Fruit fly (Drosophila melanogaster) whole organism, embryonic: ENCODE data around the gene CG9184.

ENCODE experiments used
- Bgb ChIP-seq: fragments of 200-800 bp; sonication (Bioruptor generic); IDR thresholded peaks from 2 replicates; pipeline ENCODE4 v1.3.6; 2022; ENCODE audit warnings: missing biosample characterization, missing genetic modification characterization; ENCODE audit not compliant: partially characterized antibody
- BtbVII ChIP-seq: fragments of 200-800 bp; sonication (Bioruptor generic); optimal IDR thresholded peaks from 3 replicates; lab custom pipeline; 2017; ENCODE audit warnings: missing biosample characterization, mild to moderate bottlenecking, missing genetic modification characterization
- CG10274 ChIP-seq: fragments of 200-800 bp; sonication (Bioruptor generic); optimal IDR thresholded peaks from 3 replicates; lab custom pipeline; 2017; ENCODE audit warnings: missing biosample characterization, mild to moderate bottlenecking, missing genetic modification characterization
- CG14050 ChIP-seq: fragments of 200-800 bp; sonication (Bioruptor generic); IDR thresholded peaks from 3 replicates; pipeline ENCODE4 v1.3.6; 2022; ENCODE audit warnings: missing biosample characterization, missing genetic modification characterization
- CG17385 ChIP-seq: fragments of 200-800 bp; sonication (Bioruptor generic); optimal IDR thresholded peaks from 3 replicates; lab custom pipeline; 2018; ENCODE audit warnings: missing biosample characterization, mild to moderate bottlenecking, missing genetic modification characterization
- CG2712 ChIP-seq: fragments of 200-800 bp; optimal IDR thresholded peaks from 3 replicates; lab custom pipeline; 2019; ENCODE audit warnings: missing biosample characterization, mild to moderate bottlenecking, missing genetic modification characterization, moderate library complexity
- CG2875 ChIP-seq: fragments of 200-800 bp; sonication (Bioruptor generic); optimal IDR thresholded peaks from 2 replicates; lab custom pipeline; 2017; ENCODE audit warnings: missing biosample characterization, mild to moderate bottlenecking, missing genetic modification characterization, missing genetic modification reagents
- CG32772 ChIP-seq: fragments of 200-800 bp; sonication (Bioruptor generic); IDR thresholded peaks from 2 replicates; pipeline ENCODE4 v1.3.6; 2022; ENCODE audit warnings: missing biosample characterization, missing genetic modification characterization
- CG4282 ChIP-seq: fragments of 200-800 bp; sonication (Bioruptor generic); optimal IDR thresholded peaks from 2 replicates; lab custom pipeline; 2016; ENCODE audit warnings: missing biosample characterization, missing genetic modification characterization
- CG4707 ChIP-seq: fragments of 200-800 bp; sonication (Bioruptor generic); optimal IDR thresholded peaks from 2 replicates; lab custom pipeline; 2018; ENCODE audit warnings: missing biosample characterization, mild to moderate bottlenecking, missing genetic modification characterization, moderate library complexity
- CG6272 ChIP-seq: fragments of 200-800 bp; sonication (Bioruptor generic); IDR thresholded peaks from 2 replicates; pipeline ENCODE4 v1.3.6; 2022; ENCODE audit warnings: missing biosample characterization, missing genetic modification characterization
- CG9609 ChIP-seq: fragments of 200-800 bp; sonication (Bioruptor generic); optimal IDR thresholded peaks from 3 replicates; lab custom pipeline; 2016; ENCODE audit warnings: missing biosample characterization, missing genetic modification characterization
- Dip2 ChIP-seq: fragments of 200-800 bp; sonication (Bioruptor generic); IDR thresholded peaks from 2 replicates; pipeline ENCODE4 v1.3.6; 2022; ENCODE audit warnings: missing biosample characterization, missing genetic modification characterization
- Ets65A ChIP-seq: fragments of 200-800 bp; sonication (Bioruptor generic); peaks from one replicate; lab custom pipeline; 2016; ENCODE audit warnings: missing biosample characterization, missing genetic modification characterization
- Fer1 ChIP-seq: fragments of 200-800 bp; sonication (Bioruptor generic); optimal IDR thresholded peaks from 2 replicates; lab custom pipeline; 2017; ENCODE audit warnings: missing biosample characterization, mild to moderate bottlenecking, missing genetic modification characterization
- Fer2 ChIP-seq: fragments of 200-800 bp; sonication (Bioruptor generic); optimal IDR thresholded peaks from 2 replicates; lab custom pipeline; 2018; ENCODE audit warnings: missing biosample characterization, mild to moderate bottlenecking, missing genetic modification characterization, moderate library complexity
- GATAe ChIP-seq: fragments of 200-800 bp; sonication (Bioruptor generic); conservative IDR thresholded peaks from 2 replicates; pipeline ENCODE4 v1.3.6; 2022; ENCODE audit warnings: missing biosample characterization, missing genetic modification characterization
- HHEX ChIP-seq: fragments of 200-800 bp; sonication (Bioruptor generic); optimal IDR thresholded peaks from 3 replicates; lab custom pipeline; 2017; ENCODE audit warnings: missing biosample characterization, mild to moderate bottlenecking, missing genetic modification characterization, missing genetic modification reagents
- HLH54F ChIP-seq: fragments of 200-800 bp; sonication (Bioruptor generic); optimal IDR thresholded peaks from 3 replicates; lab custom pipeline; 2016; ENCODE audit warnings: missing biosample characterization, missing genetic modification characterization
- Hand ChIP-seq: fragments of 200-800 bp; sonication (Bioruptor generic); optimal IDR thresholded peaks from 2 replicates; lab custom pipeline; 2017; ENCODE audit warnings: mild to moderate bottlenecking, missing biosample characterization, missing genetic modification reagents, missing genetic modification characterization
- Myb ChIP-seq: fragments of 200-800 bp; sonication (Bioruptor generic); optimal IDR thresholded peaks from 2 replicates; lab custom pipeline; 2016; ENCODE audit warnings: missing biosample characterization, missing genetic modification characterization
- Neu2 ChIP-seq: fragments of 200-800 bp; sonication (Bioruptor generic); optimal IDR thresholded peaks from 3 replicates; lab custom pipeline; 2016; ENCODE audit warnings: missing biosample characterization, missing genetic modification characterization, borderline replicate concordance
- PHDP ChIP-seq: fragments of 200-800 bp; sonication (Bioruptor generic); optimal IDR thresholded peaks from 3 replicates; lab custom pipeline; 2018; ENCODE audit warnings: missing biosample characterization, mild to moderate bottlenecking, missing genetic modification characterization, moderate library complexity
- Rfx ChIP-seq: fragments of 200-800 bp; sonication (Bioruptor generic); IDR thresholded peaks from 2 replicates; pipeline ENCODE4 v1.3.6; 2022; ENCODE audit warnings: missing biosample characterization, missing genetic modification characterization
- Rx ChIP-seq: fragments of 200-800 bp; sonication (Bioruptor generic); IDR thresholded peaks from 2 replicates; pipeline ENCODE4 v1.3.6; 2022; ENCODE audit warnings: missing biosample characterization, missing genetic modification characterization
- Tbp ChIP-seq: fragments of >200 bp; optimal IDR thresholded peaks from 2 replicates; lab custom pipeline; 2018; ENCODE audit warnings: missing biosample characterization, missing genetic modification characterization
- btn ChIP-seq: fragments of 200-800 bp; sonication (Bioruptor generic); optimal IDR thresholded peaks from 2 replicates; lab custom pipeline; 2016; ENCODE audit warnings: missing biosample characterization, missing genetic modification characterization
- corto ChIP-seq: fragments of 200-800 bp; sonication (Bioruptor generic); optimal IDR thresholded peaks from 2 replicates; lab custom pipeline; 2016; ENCODE audit warnings: missing biosample characterization, mild to moderate bottlenecking, missing genetic modification characterization, moderate library complexity
- croc ChIP-seq: fragments of 200-800 bp; sonication (Bioruptor generic); conservative IDR thresholded peaks from 3 replicates; pipeline ENCODE4 v1.3.6; 2022; ENCODE audit warnings: missing biosample characterization, missing genetic modification characterization
- danr ChIP-seq: fragments of 200-800 bp; sonication (Bioruptor generic); IDR thresholded peaks from 2 replicates; pipeline ENCODE4 v1.3.6; 2022; ENCODE audit warnings: missing biosample characterization, missing genetic modification characterization
- dysf ChIP-seq: fragments of 200-800 bp; sonication (Bioruptor generic); IDR thresholded peaks from 3 replicates; pipeline ENCODE4 v1.3.6; 2022; ENCODE audit warnings: missing biosample characterization, missing genetic modification characterization
- ems ChIP-seq: fragments of 200-800 bp; sonication (Bioruptor generic); optimal IDR thresholded peaks from 3 replicates; lab custom pipeline; 2016; ENCODE audit warnings: missing biosample characterization, missing genetic modification characterization
- fu2 ChIP-seq: fragments of 200-800 bp; sonication (Bioruptor generic); optimal IDR thresholded peaks from 2 replicates; lab custom pipeline; 2016; ENCODE audit warnings: missing biosample characterization, missing genetic modification characterization
- grau ChIP-seq: fragments of 200-800 bp; optimal IDR thresholded peaks from 3 replicates; lab custom pipeline; 2019; ENCODE audit warnings: missing biosample characterization, mild to moderate bottlenecking, missing genetic modification characterization, moderate library complexity
- grn ChIP-seq: fragments of 200-800 bp; sonication (Bioruptor generic); optimal IDR thresholded peaks from 3 replicates; lab custom pipeline; 2017; ENCODE audit warnings: missing biosample characterization, missing genetic modification characterization
- gro ChIP-seq: fragments of 200-800 bp; sonication (Bioruptor generic); optimal IDR thresholded peaks from 2 replicates; lab custom pipeline; 2016; ENCODE audit warnings: missing biosample characterization, missing genetic modification characterization
- hbn ChIP-seq: fragments of 200-800 bp; sonication (Bioruptor generic); IDR thresholded peaks from 2 replicates; pipeline ENCODE4 v1.3.6; 2022; ENCODE audit warnings: missing biosample characterization, missing genetic modification characterization; ENCODE audit not compliant: partially characterized antibody
- lbe ChIP-seq: fragments of 200-800 bp; sonication (Bioruptor generic); optimal IDR thresholded peaks from 2 replicates; lab custom pipeline; 2016; ENCODE audit warnings: missing biosample characterization, mild to moderate bottlenecking, missing genetic modification characterization
- mirr ChIP-seq: fragments of 200-800 bp; sonication (Bioruptor generic); optimal IDR thresholded peaks from 3 replicates; lab custom pipeline; 2018; ENCODE audit warnings: missing biosample characterization, mild to moderate bottlenecking, missing genetic modification characterization
- prd ChIP-seq, 3 experiments: fragments of >200 bp in 2 of 3; fragments of 200-800 bp in 1 of 3; sonication (Bioruptor generic) in 1 of 3; optimal IDR thresholded peaks in 2 of 3; IDR thresholded peaks in 1 of 3; 2 replicates in 2 of 3; 3 replicates in 1 of 3; pipeline versions ENCODE4 v1.3.6 to Lab custom; 2017 to 2022; ENCODE audit warnings: missing biosample characterization in 1 of 3, missing genetic modification characterization in 1 of 3
- pzg ChIP-seq: fragments of 200-800 bp; sonication (Bioruptor generic); optimal IDR thresholded peaks from 3 replicates; lab custom pipeline; 2018; ENCODE audit warnings: missing biosample characterization, mild to moderate bottlenecking, missing genetic modification characterization, moderate library complexity
- ro ChIP-seq: fragments of 200-800 bp; sonication (Bioruptor generic); IDR thresholded peaks from 2 replicates; pipeline ENCODE4 v1.3.6; 2022; ENCODE audit warnings: missing biosample characterization, missing genetic modification characterization
- sna ChIP-seq: fragments of 200-800 bp; sonication (Bioruptor generic); IDR thresholded peaks from 2 replicates; pipeline ENCODE4 v1.3.6; 2022; ENCODE audit warnings: missing biosample characterization, missing genetic modification characterization; ENCODE audit not compliant: partially characterized antibody
- stc ChIP-seq: fragments of 200-800 bp; sonication (Bioruptor generic); IDR thresholded peaks from 2 replicates; pipeline ENCODE4 v1.3.6; 2022; ENCODE audit warnings: missing biosample characterization, missing genetic modification characterization
- tll ChIP-seq, 2 experiments: fragments of 200-800 bp in 1 of 2; fragments of >200 bp in 1 of 2; sonication (Bioruptor generic) in 1 of 2; optimal IDR thresholded peaks; 2 replicates each; lab custom pipeline; 2017 to 2019; ENCODE audit warnings: missing biosample characterization in 2 of 2, missing genetic modification characterization in 2 of 2, mild to moderate bottlenecking in 1 of 2, moderate library complexity in 1 of 2
- wdn ChIP-seq: fragments of 200-800 bp; sonication (Bioruptor generic); IDR thresholded peaks from 2 replicates; pipeline ENCODE4 v1.3.6; 2022; ENCODE audit warnings: missing biosample characterization, missing genetic modification characterization
- zfh1 ChIP-seq: fragments of 200-800 bp; sonication (Bioruptor generic); IDR thresholded peaks from 3 replicates; pipeline ENCODE4 v1.3.6; 2022; ENCODE audit warnings: missing biosample characterization, missing genetic modification characterization

CG9184 gene

DNA sequence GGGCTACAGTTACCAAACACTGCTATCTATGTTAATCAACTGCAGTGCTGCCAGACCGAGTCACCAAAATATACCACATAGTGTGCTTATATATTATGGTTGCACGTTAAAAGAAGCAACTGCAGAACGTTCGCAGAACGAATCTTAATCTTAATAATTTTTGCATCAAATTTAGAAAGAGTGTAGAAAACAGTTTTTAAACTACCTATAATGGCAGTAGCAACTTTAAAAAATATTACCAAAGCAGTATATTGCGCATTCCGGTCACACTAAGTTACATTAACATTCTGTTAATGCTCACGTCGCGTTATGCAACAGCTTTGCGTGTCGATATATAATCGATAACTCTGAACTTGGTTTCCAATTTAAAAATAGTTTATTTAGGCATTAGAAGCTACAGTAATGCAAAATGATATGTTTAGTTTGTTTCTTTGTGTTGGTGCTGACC is 19.6 kb upstream of the CG9184 start, which contains the start of gene indra (continued):
- TF ChIP-seq Tbp (GFP tag; lab: Kevin White, UChicago) (peak; percentile 3), PHDP (tag; lab: Kevin White, UChicago) (peak; percentile 64), ems (GFP tag; lab: Kevin White, UChicago) (peak; percentile 63), Hand (GFP tag; lab: Kevin White, UChicago) (no peak), wdn (GFP tag; lab: Robert Waterston, UW) (no peak), Rx (GFP tag; lab: Robert Waterston, UW) (0 out of 2 replicates have a peak, but pooled peaks have one; percentile 24), HLH54F (peak; percentile 70), CG4282 (no peak), CG2712 (tag; lab: Kevin White, UChicago) (no peak), fu2 (GFP tag; lab: Kevin White, UChicago) (peak; percentile 71), CG14050 (GFP tag; lab: Robert Waterston, UW) (no peak), CG2875 (no peak), Fer1 (peak; percentile 44), Fer2 (tag; lab: Kevin White, UChicago) (no peak), prd (optimal IDR thresholded peaks at IDR 0.05; lab: Kevin White, UChicago) (no peak), prd (GFP tag; IDR thresholded peaks at IDR 0.05; lab: Robert Waterston, UW) (peak; percentile 45; the same call in 1 of the 3 replicates), CG17385 (GFP tag; lab: Kevin White, UChicago) (peak; percentile 46), Neu2 (GFP tag; lab: Kevin White, UChicago) (no peak), hbn (GFP tag; lab: Robert Waterston, UW) (peak; percentile 50; the same call in 1 of the 2 replicates), Dip2 (GFP tag; lab: Robert Waterston, UW) (no peak), CG10274 (GFP tag; lab: Kevin White, UChicago) (peak; percentile 7), btn (no peak), CG32772 (GFP tag; lab: Robert Waterston, UW) (peak; percentile 51; the same call in 1 of the 2 replicates), Myb (GFP tag; lab: Kevin White, UChicago) (peak; percentile 71), gro (GFP tag; lab: Kevin White, UChicago) (peak; percentile 37), sna (GFP tag; lab: Robert Waterston, UW) (no peak; the same call in 1 of the 2 replicates), danr (GFP tag; lab: Robert Waterston, UW) (0 out of 2 replicates have a peak, but pooled peaks have one; percentile 46), croc (GFP tag; lab: Robert Waterston, UW) (no peak), zfh1 (peak; percentile 50; the same call in 1 of the 3 replicates)

dm6 chr3L:1335989-1336961 is 13.7 kb upstream of the CG9184 start:
- peak; percentile 32 for TF ChIP-seq corto (GFP tag; lab: Kevin White, UChicago)
- TF ChIP-seq mirr (GFP tag; lab: Kevin White, UChicago), result peak; percentile 74
- TF ChIP-seq HHEX, result no peak
- peak; percentile 55 for TF ChIP-seq Rfx (GFP tag; lab: Robert Waterston, UW)
- no peak for TF ChIP-seq CG9609 (GFP tag; lab: Kevin White, UChicago)
- TF ChIP-seq gro (GFP tag; lab: Kevin White, UChicago), result peak; percentile 44
- no peak for TF ChIP-seq CG4707 (GFP tag; lab: Kevin White, UChicago)
- peak; percentile 48 for TF ChIP-seq lbe (GFP tag; lab: Kevin White, UChicago)
- peak; percentile 93 for TF ChIP-seq grn (GFP tag; lab: Kevin White, UChicago)
- TF ChIP-seq dysf, result 0 out of 3 replicates have a peak, but pooled peaks have one; percentile 22
- peak; percentile 47; the same call in 1 of the 2 replicates for TF ChIP-seq stc
- peak; percentile 15 for TF ChIP-seq grau (tag; lab: Kevin White, UChicago)
- TF ChIP-seq Ets65A (GFP tag; lab: Kevin White, UChicago), result peak; percentile 77
- TF ChIP-seq BtbVII (GFP tag; lab: Kevin White, UChicago), result peak; percentile 22
- TF ChIP-seq PHDP (tag; lab: Kevin White, UChicago), result peak; percentile 22
- no peak for TF ChIP-seq pzg (GFP tag; lab: Kevin White, UChicago)
- TF ChIP-seq GATAe, result peak; percentile 58; the same call in 1 of the 2 replicates
- no peak for TF ChIP-seq Bgb (GFP tag; lab: Robert Waterston, UW)
- TF ChIP-seq ro (GFP tag; lab: Robert Waterston, UW), result no peak
- TF ChIP-seq tll (GFP tag; optimal IDR thresholded peaks at IDR 0.05; lab: Kevin White, UChicago), result peak in 1 of 2 experiments; percentile 43
- TF ChIP-seq CG6272, result no peak
